Fruit fly (Drosophila melanogaster): ENCODE data around the gene CG12725.
A peak's percentile ranks its signal among the peaks of the same experiment; 100 is the strongest.

- no peak for TF ChIP-seq ara (GFP tag; IDR thresholded peaks at IDR 0.05)
- TF ChIP-seq Fer3 (tag; optimal IDR thresholded peaks at IDR 0.05) = peak; percentile 17
These were observed 17.9 kb downstream of the CG12725 start, which contains the start of the genes Rbp1-like and Tim9a for dm6 chrX:13384583-13385342.
